Fruit fly (Drosophila melanogaster) whole organism, embryonic: ENCODE measurements around the gene Cpr78Ca.

Source experiments
- CG16779 ChIP-seq: fragments of 200-800 bp; sonication (Bioruptor generic); IDR thresholded peaks from 2 replicates; pipeline ENCODE4 v1.3.6; 2022; ENCODE audit warnings: missing biosample characterization, missing genetic modification characterization
- pb ChIP-seq: fragments of 200-800 bp; sonication (Bioruptor generic); optimal IDR thresholded peaks from 3 replicates; lab custom pipeline; 2016; ENCODE audit warnings: missing biosample characterization, missing genetic modification characterization

DNA sequence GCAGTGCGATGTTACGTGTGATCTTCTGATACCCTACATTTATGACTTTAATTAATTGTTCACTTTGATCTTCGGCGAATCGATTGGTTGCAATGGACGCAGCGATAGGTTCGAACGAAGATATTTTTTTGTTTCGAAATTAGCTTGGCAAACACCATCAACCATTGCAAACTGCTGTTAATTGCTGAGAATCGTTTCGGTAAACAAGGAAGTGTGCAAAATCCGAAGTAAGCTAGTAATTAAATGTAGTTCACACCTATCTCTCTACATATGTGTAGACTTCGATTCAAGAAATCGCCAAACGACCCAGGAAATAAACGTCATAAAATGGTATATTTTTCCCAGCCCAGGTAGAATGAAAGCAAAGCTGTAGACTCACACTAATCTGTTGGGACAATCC lies 5.8 kb upstream of the Cpr78Ca start, which contains the start of gene CG43702:
- TF ChIP-seq CG16779 (GFP tag; lab: Robert Waterston, UW) = no peak
- TF ChIP-seq pb (GFP tag; lab: Kevin White, UChicago) = no peak
